Worm (Caenorhabditis elegans) whole organism, young adult: ENCODE data around the gene mai-2.

Source experiments
- ama-1 ChIP-seq, 3 experiments: fragments of 150-350 bp in 1 of 3; sonication (generic microtip) in 2 of 3; optimal IDR thresholded peaks; 2 replicates each; lab custom pipeline; 2014 to 2018; ENCODE audit warnings: missing biosample characterization in 2 of 3, missing genetic modification characterization in 2 of 3, missing genetic modification reagents in 2 of 3
- somi-1 ChIP-seq: fragments of 200-800 bp; sonication (Bioruptor generic); optimal IDR thresholded peaks from 2 replicates; lab custom pipeline; 2018; ENCODE audit warnings: mild to moderate bottlenecking, missing genetic modification characterization, missing compliant biosample characterization

DNA sequence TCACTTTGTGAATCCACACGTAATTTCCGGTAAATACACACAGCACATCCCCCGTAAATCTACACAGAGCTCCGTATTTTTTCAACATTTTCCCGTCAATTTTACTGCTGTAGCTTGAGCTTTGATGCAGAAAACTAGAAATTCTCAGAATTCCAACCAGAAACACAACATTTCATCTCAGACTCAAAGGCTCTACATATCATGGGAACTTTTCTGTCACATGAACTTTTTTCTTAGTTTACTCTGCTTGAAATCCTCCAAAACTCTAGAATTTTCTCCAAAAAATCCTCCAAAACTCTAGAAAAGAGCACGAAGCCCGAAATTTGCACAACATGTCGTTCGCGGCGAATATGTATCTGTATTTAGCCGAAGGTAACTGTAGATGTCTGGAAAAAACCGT lies 22.5 kb upstream of the mai-2 start, which contains the start of gene Y55H10A.2:
- TF ChIP-seq somi-1 (no peak), ama-1 (optimal IDR thresholded peaks at IDR 0.05; lab: Kevin White, UChicago) (no peak), ama-1 (GFP tag; optimal IDR thresholded peaks at IDR 0.05; lab: Kevin White, UChicago) (no peak)
